Worm (Caenorhabditis elegans) whole organism, L4/young adult: ENCODE data around the gene K04G11.3.

Experiments used
- W03F9.2 ChIP-seq: fragments of 150-350 bp; optimal IDR thresholded peaks from 2 replicates; lab custom pipeline; 2014; ENCODE audit warnings: missing biosample characterization, missing genetic modification characterization
- dao-5 ChIP-seq: sonication (generic microtip); optimal IDR thresholded peaks from 2 replicates; lab custom pipeline; 2016; ENCODE audit warnings: missing genotype, missing genetic modification characterization, moderate library complexity, missing compliant biosample characterization
- him-1 ChIP-seq: sonication (generic microtip); optimal IDR thresholded peaks from 2 replicates; lab custom pipeline; 2016; ENCODE audit warnings: missing genotype, missing genetic modification reagents, missing genetic modification characterization, missing compliant biosample characterization

The K04G11.3 gene

ce11 chrX:14347573-14347972, at the start of gene K04G11.3:
TSS of gene K04G11.3 (minus strand) at chrX:14347673.
- no peak for TF ChIP-seq W03F9.2 (tag; lab: Kevin White, UChicago)
- TF ChIP-seq him-1 (tag; lab: Kevin White, UChicago) = no peak
- no peak for TF ChIP-seq dao-5 (tag; lab: Kevin White, UChicago)

DNA sequence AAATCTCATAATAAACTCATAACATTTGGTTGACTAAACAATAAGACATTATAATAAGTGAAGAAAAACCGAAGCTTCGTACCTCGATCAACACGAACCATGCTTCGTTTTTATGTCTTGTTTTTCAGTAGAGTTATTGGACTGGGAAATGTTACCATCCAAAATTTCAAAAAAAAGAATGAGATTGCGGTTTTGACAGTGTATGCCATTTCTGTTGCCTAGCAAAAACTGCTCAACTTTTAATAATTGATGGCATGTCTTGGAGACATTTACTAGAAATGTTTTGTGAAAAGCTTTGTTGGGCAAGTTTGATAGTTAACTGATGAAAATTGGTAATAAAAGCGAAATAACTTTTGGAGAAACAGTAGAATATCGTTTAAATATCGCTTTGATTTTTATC, 47.8 kb upstream of the K04G11.3 start, which contains the start of gene Y60A9.1:
Gene Y60A9.1 (minus strand): TSS at position 101 of the 400 bp plus-strand sequence.
- TF ChIP-seq him-1 (tag; lab: Kevin White, UChicago) = no peak
- no peak for TF ChIP-seq dao-5 (tag; lab: Kevin White, UChicago)
- TF ChIP-seq W03F9.2 (tag; lab: Kevin White, UChicago) = no peak

DNA sequence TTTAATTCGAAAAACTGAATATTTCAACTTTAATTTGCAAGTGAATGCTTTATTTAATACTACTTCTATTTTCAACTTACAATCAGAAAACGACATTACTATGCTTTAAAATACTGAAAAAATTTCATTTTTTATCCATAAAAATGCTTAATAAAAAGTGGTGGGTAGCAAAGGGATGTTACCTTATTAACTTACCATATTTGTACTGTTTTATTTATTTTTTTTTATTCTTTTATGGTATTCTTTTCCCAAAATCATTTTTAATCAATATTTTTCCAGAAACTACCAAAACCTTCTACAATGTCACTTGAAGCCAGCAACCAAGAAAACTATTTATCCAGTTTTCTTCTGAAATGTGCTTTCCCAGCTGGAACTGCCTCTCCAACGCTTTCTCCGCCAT, 35.5 kb upstream of the K04G11.3 start, which contains the start of gene Y60A9.3:
Gene Y60A9.3 (plus strand): TSS at position 301 of the 400 bp plus-strand sequence.
- TF ChIP-seq W03F9.2 (tag; lab: Kevin White, UChicago) (no peak), him-1 (tag; lab: Kevin White, UChicago) (no peak), dao-5 (tag; lab: Kevin White, UChicago) (no peak)

- TF ChIP-seq dao-5 (tag; lab: Kevin White, UChicago) (no peak), W03F9.2 (tag; lab: Kevin White, UChicago) (no peak), him-1 (tag; lab: Kevin White, UChicago) (no peak)
Observed at ce11 chrX:14377169-14377568, 29.7 kb upstream of the K04G11.3 start, which contains the start of gene Y60A9A.1. TSS of gene Y60A9A.1 (minus strand) at chrX:14377269.

DNA sequence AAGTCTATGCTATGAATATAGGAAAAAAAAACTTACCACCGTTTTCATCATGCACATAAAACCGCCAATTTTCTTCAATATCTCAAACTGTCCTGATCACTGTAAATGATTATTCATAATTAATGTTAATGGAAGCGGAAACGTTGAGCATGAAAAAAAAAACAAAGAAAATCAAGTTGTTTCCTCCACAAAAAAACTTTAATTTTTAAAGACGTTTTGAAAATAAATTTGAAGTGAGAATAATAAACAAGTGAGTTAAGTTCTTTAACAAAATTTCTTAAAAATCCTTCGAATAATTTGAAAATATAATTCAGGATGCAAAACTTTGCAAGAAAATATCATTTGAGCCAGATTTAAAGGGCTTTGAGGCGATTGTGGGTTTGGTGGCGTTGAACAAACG, 22.8 kb upstream of the K04G11.3 start, which contains the start of gene irk-3:
Gene irk-3 (minus strand): TSS at position 101 of the 400 bp plus-strand sequence.
- TF ChIP-seq him-1 (tag; lab: Kevin White, UChicago) (no peak), dao-5 (tag; lab: Kevin White, UChicago) (no peak), W03F9.2 (tag; lab: Kevin White, UChicago) (no peak)

ce11 chrX:14366081-14366480, 18.6 kb upstream of the K04G11.3 start:
- TF ChIP-seq him-1 (tag; lab: Kevin White, UChicago) (no peak), dao-5 (tag; lab: Kevin White, UChicago) (no peak), W03F9.2 (tag; lab: Kevin White, UChicago) (no peak)

- TF ChIP-seq him-1 (tag; lab: Kevin White, UChicago) (no peak), W03F9.2 (tag; lab: Kevin White, UChicago) (no peak)
Observed at ce11 chrX:14359571-14359970, 12.1 kb upstream of the K04G11.3 start.

DNA sequence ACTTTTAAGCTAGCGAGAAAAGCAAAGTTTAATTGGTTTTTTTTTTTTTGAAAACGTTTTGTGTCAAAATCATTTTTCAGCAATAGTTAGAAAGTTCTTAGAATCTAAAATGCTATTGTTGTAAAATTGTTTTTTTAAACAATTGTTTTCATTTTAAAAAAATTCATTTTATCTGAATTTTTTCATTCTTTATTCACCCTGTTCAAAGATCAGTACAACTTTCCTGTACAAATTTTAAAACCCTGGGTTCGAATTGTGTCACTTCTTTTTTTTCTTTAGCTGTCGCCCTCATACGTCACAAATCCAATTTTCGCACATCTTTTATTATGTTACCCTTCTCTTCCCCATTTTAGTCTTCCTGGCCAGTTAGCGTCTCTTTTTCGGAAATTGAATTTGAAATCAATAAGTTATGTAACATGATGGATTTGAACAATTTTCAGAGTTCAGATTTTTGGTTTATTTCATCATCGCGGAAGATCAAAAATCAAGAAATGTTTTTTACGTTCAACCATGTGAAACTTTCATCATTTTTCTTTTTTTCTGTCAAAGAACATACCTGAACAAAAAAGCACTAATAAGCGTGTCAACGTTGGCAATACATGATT, 9.3 kb upstream of the K04G11.3 start:
- TF ChIP-seq him-1 (tag; lab: Kevin White, UChicago) = peak; percentile 1
- no peak for TF ChIP-seq W03F9.2 (tag; lab: Kevin White, UChicago)

- TF ChIP-seq W03F9.2 (tag; lab: Kevin White, UChicago) (no peak), dao-5 (tag; lab: Kevin White, UChicago) (no peak), him-1 (tag; lab: Kevin White, UChicago) (no peak)
Observed at ce11 chrX:14355034-14355433, 7.6 kb upstream of the K04G11.3 start.

ce11 chrX:14349690-14350168, 2.3 kb upstream of the K04G11.3 start, which contains the start of gene wdr-5.2:
TSS of gene wdr-5.2 (plus strand) at chrX:14350118.
- TF ChIP-seq W03F9.2 (tag; lab: Kevin White, UChicago) (no peak), dao-5 (tag; lab: Kevin White, UChicago) (no peak)

DNA sequence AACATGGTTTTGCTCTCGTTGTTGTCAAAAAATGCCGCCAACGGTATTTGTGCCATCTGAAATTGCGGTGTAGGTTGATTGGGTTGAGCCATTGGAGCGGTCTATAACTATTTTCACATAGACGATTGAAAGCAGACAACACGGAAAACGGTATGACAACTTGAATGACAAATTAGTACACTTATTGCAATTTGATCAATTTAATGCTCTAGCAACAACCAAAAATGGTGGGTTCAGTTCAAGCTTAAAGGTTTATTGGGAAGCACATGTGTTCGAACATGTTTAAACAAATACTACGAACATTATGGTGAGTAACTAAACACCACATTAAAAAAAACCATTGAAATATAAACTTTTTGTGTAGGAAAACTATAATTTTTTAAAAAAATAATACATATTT, 7.1 kb downstream of the K04G11.3 start, which contains the start of gene sel-7:
Gene sel-7 (minus strand): TSS at position 101 of the 400 bp plus-strand sequence.
- TF ChIP-seq him-1 (tag; lab: Kevin White, UChicago) (no peak), W03F9.2 (tag; lab: Kevin White, UChicago) (no peak), dao-5 (tag; lab: Kevin White, UChicago) (no peak)

DNA sequence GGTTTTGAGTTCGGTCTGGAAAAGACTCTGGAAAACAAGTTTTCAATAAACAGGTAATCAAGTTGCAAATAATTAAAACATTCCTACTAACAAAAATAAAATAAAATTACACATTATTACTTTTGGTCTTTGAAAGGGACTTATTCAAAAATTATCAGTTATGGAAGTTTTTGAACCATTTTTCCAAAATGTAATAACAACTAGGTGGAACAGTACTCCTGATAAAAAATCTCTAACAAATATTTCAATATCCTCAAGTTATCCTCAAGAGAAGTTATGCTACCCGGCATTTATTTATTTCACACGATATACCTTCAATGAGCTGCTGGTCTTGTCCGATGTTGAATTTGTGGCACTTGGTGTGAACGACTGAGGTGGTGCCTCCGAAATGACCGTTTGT, 7.8 kb downstream of the K04G11.3 start:
- no peak for TF ChIP-seq W03F9.2 (tag; lab: Kevin White, UChicago)
- no peak for TF ChIP-seq dao-5 (tag; lab: Kevin White, UChicago)
- TF ChIP-seq him-1 (tag; lab: Kevin White, UChicago) = no peak

- no peak for TF ChIP-seq him-1 (tag; lab: Kevin White, UChicago)
- no peak for TF ChIP-seq W03F9.2 (tag; lab: Kevin White, UChicago)
- no peak for TF ChIP-seq dao-5 (tag; lab: Kevin White, UChicago)
Observed at ce11 chrX:14338896-14339295, 8.6 kb downstream of the K04G11.3 start.

ce11 chrX:14335621-14336020, 11.9 kb downstream of the K04G11.3 start:
- TF ChIP-seq W03F9.2 (tag; lab: Kevin White, UChicago) (no peak), dao-5 (tag; lab: Kevin White, UChicago) (no peak), him-1 (tag; lab: Kevin White, UChicago) (no peak)
